Fruit fly (Drosophila melanogaster): Measurements from ENCODE around the gene yem.

Gene yem

dm6 chr3R:29088938-29089661 lies 33.6 kb downstream of the yem start (continued):
- 0 out of 2 replicates have a peak, but pooled peaks have one; percentile 28 for TF ChIP-seq al (GFP tag; IDR thresholded peaks at IDR 0.05)
- TF ChIP-seq CG42726 (GFP tag; IDR thresholded peaks at IDR 0.05; ENCODE audit: partially characterized antibody): no peak
- TF ChIP-seq sr (GFP tag; IDR thresholded peaks at IDR 0.05): no peak
- TF ChIP-seq Antp (GFP tag; optimal IDR thresholded peaks at IDR 0.05): peak; percentile 40
- peak; percentile 55 for TF ChIP-seq CG9817 (tag; optimal IDR thresholded peaks at IDR 0.05)
- no peak for TF ChIP-seq grn (GFP tag; optimal IDR thresholded peaks at IDR 0.05)
- no peak for TF ChIP-seq pb (GFP tag; optimal IDR thresholded peaks at IDR 0.05)
- TF ChIP-seq tio (GFP tag; optimal IDR thresholded peaks at IDR 0.05): peak; percentile 71
- peak; percentile 11 for TF ChIP-seq CG4328 (GFP tag; optimal IDR thresholded peaks at IDR 0.05)
- no peak for TF ChIP-seq CTCF (GFP tag; optimal IDR thresholded peaks at IDR 0.05)
- peak; percentile 74 for TF ChIP-seq chn (GFP tag; optimal IDR thresholded peaks at IDR 0.05)
- TF ChIP-seq CG7357 (GFP tag; IDR thresholded peaks at IDR 0.05): peak; percentile 36; the same call in 1 of the 3 replicates
- TF ChIP-seq btn (GFP tag; optimal IDR thresholded peaks at IDR 0.05): peak; percentile 34
- no peak for TF ChIP-seq sna (GFP tag; IDR thresholded peaks at IDR 0.05; ENCODE audit: partially characterized antibody)
- TF ChIP-seq Fer3 (tag; optimal IDR thresholded peaks at IDR 0.05): peak; percentile 68
- peak; percentile 4 for TF ChIP-seq Ets97D (GFP tag; optimal IDR thresholded peaks at IDR 0.05)
- no peak for TF ChIP-seq ash1 (GFP tag; optimal IDR thresholded peaks at IDR 0.05)
- TF ChIP-seq dmrt99B (tag; optimal IDR thresholded peaks at IDR 0.05): peak; percentile 88
- peak; percentile 55 for TF ChIP-seq CG15011 (GFP tag; optimal IDR thresholded peaks at IDR 0.05)
- TF ChIP-seq Dref (GFP tag; IDR thresholded peaks at IDR 0.05): no peak
- peak; percentile 77 for TF ChIP-seq CG31441 (GFP tag; IDR thresholded peaks at IDR 0.05)
- peak; percentile 53 for TF ChIP-seq Chrac-16 (GFP tag; optimal IDR thresholded peaks at IDR 0.05)
- no peak for TF ChIP-seq CG15073 (GFP tag; optimal IDR thresholded peaks at IDR 0.05)
- peak; percentile 42 for TF ChIP-seq nerfin-1 (tag; optimal IDR thresholded peaks at IDR 0.05)
- peak; percentile 77 for TF ChIP-seq CG15269 (tag; optimal IDR thresholded peaks at IDR 0.05)
- TF ChIP-seq MTF-1 (GFP tag; optimal IDR thresholded peaks at IDR 0.05; ENCODE audit: borderline replicate concordance): peak; percentile 5
- TF ChIP-seq CG7271 (tag; optimal IDR thresholded peaks at IDR 0.05): no peak
- peak; percentile 47; the same call in 1 of the 2 replicates for TF ChIP-seq CG14667 (GFP tag; IDR thresholded peaks at IDR 0.05)
- TF ChIP-seq Atf-2 (GFP tag; optimal IDR thresholded peaks at IDR 0.05): peak; percentile 60
- peak; percentile 8 for TF ChIP-seq trh (GFP tag; optimal IDR thresholded peaks at IDR 0.05)
- no peak for TF ChIP-seq ac (GFP tag; optimal IDR thresholded peaks at IDR 0.05)
- TF ChIP-seq CG9609 (GFP tag; optimal IDR thresholded peaks at IDR 0.05): no peak
- peak; percentile 24 for TF ChIP-seq CG3163 (GFP tag; optimal IDR thresholded peaks at IDR 0.05)
- TF ChIP-seq CG12071 (GFP tag; optimal IDR thresholded peaks at IDR 0.05): peak; percentile 49
- no peak for TF ChIP-seq Elba2 (GFP tag; optimal IDR thresholded peaks at IDR 0.05)
- TF ChIP-seq Sin3A (optimal IDR thresholded peaks at IDR 0.05): no peak
- no peak for TF ChIP-seq HLH4C (GFP tag; IDR thresholded peaks at IDR 0.05; ENCODE audit: partially characterized antibody)
- TF ChIP-seq CG30403 (GFP tag; optimal IDR thresholded peaks at IDR 0.05): peak; percentile 76
- 0 out of 2 replicates have a peak, but pooled peaks have one; percentile 20 for TF ChIP-seq CG8765 (GFP tag; IDR thresholded peaks at IDR 0.05)
- TF ChIP-seq CG11696 (GFP tag; IDR thresholded peaks at IDR 0.05): no peak
- peak; percentile 71 for TF ChIP-seq CG12659 (GFP tag; optimal IDR thresholded peaks at IDR 0.05)
- peak; percentile 54 for TF ChIP-seq CG6254 (GFP tag; optimal IDR thresholded peaks at IDR 0.05)
- no peak for TF ChIP-seq CG14860 (GFP tag; IDR thresholded peaks at IDR 0.05; ENCODE audit: partially characterized antibody)
- TF ChIP-seq CG18619 (GFP tag; optimal IDR thresholded peaks at IDR 0.05): peak; percentile 70
- peak; percentile 92 for TF ChIP-seq sens (GFP tag)
- TF ChIP-seq Ptx1 (GFP tag; IDR thresholded peaks at IDR 0.05): peak; percentile 77
- TF ChIP-seq gfzf (GFP tag; optimal IDR thresholded peaks at IDR 0.05): no peak
- no peak for TF ChIP-seq bbx (GFP tag; IDR thresholded peaks at IDR 0.05; ENCODE audit: partially characterized antibody)
- peak; percentile 31 for TF ChIP-seq jumu (GFP tag; optimal IDR thresholded peaks at IDR 0.05)
- TF ChIP-seq cas (GFP tag; IDR thresholded peaks at IDR 0.05): no peak

All from whole organism, embryonic.